Worm (Caenorhabditis elegans) whole organism, midembryonic: Measurements from ENCODE around the gene dnj-14.

Experiments
- ztf-23 ChIP-seq: fragments of 200-800 bp; sonication (Bioruptor generic); IDR thresholded peaks from 2 replicates; pipeline ENCODE4 v1.3.6; 2022; ENCODE audit warnings: missing genetic modification reagents, missing genetic modification characterization, missing compliant biosample characterization
- ztf-29 ChIP-seq: fragments of 200-800 bp; sonication (Bioruptor generic); IDR thresholded peaks from 2 replicates; pipeline ENCODE4 v1.3.6; 2022; ENCODE audit warnings: missing genetic modification reagents, missing genetic modification characterization, missing compliant biosample characterization

- TF ChIP-seq ztf-23 (GFP tag; lab: Robert Waterston, UW): no peak
- TF ChIP-seq ztf-29 (GFP tag; lab: Robert Waterston, UW): no peak
These were observed 34.8 kb downstream of the dnj-14 start for ce11 chrX:4676702-4677101.
